Fruit fly (Drosophila melanogaster) whole organism, embryonic: ENCODE measurements around the gene CG43078.
A peak's percentile ranks its signal among the peaks of the same experiment; 100 is the strongest.

Experiments
- ATbp ChIP-seq: fragments of 200-800 bp; sonication (Bioruptor generic); optimal IDR thresholded peaks from 2 replicates; lab custom pipeline; 2017; ENCODE audit warnings: missing biosample characterization, mild to moderate bottlenecking, missing genetic modification characterization, missing genetic modification reagents
- Adf1 ChIP-seq: fragments of 200-800 bp; sonication (Bioruptor generic); IDR thresholded peaks from 2 replicates; pipeline ENCODE4 v1.3.6; 2022; ENCODE audit warnings: missing biosample characterization, missing genetic modification characterization
- Aef1 ChIP-seq: fragments of 200-800 bp; sonication (Bioruptor generic); IDR thresholded peaks from 3 replicates; pipeline ENCODE4 v1.3.6; 2022; ENCODE audit warnings: missing biosample characterization, missing genetic modification characterization
- CG11093 ChIP-seq: fragments of 200-800 bp; sonication (Bioruptor generic); IDR thresholded peaks from 3 replicates; pipeline ENCODE4 v1.3.6; 2022; ENCODE audit warnings: missing biosample characterization, missing genetic modification characterization
- CG11504 ChIP-seq: fragments of 200-800 bp; sonication (Bioruptor generic); optimal IDR thresholded peaks from 3 replicates; lab custom pipeline; 2019; ENCODE audit warnings: missing biosample characterization, mild to moderate bottlenecking, missing genetic modification characterization, moderate library complexity
- CG12236 ChIP-seq: fragments of 200-800 bp; sonication (Bioruptor generic); optimal IDR thresholded peaks from 2 replicates; lab custom pipeline; 2016; ENCODE audit warnings: missing biosample characterization, missing genetic modification characterization
- CG14441 ChIP-seq: fragments of 200-800 bp; sonication (Bioruptor generic); IDR thresholded peaks from 2 replicates; pipeline ENCODE4 v1.3.6; 2022; ENCODE audit warnings: missing biosample characterization, missing genetic modification characterization
- CG15073 ChIP-seq: fragments of 200-800 bp; sonication (Bioruptor generic); optimal IDR thresholded peaks from 2 replicates; lab custom pipeline; 2016; ENCODE audit warnings: missing biosample characterization, missing genetic modification characterization
- CG1603 ChIP-seq: fragments of 200-800 bp; sonication (Bioruptor generic); optimal IDR thresholded peaks from 2 replicates; lab custom pipeline; 2019; ENCODE audit warnings: missing biosample characterization, mild to moderate bottlenecking, missing genetic modification characterization, moderate library complexity
- CG18599 ChIP-seq: fragments of 200-800 bp; sonication (Bioruptor generic); optimal IDR thresholded peaks from 3 replicates; lab custom pipeline; 2017; ENCODE audit warnings: missing biosample characterization, missing genetic modification characterization, mild to moderate bottlenecking, moderate library complexity, missing genetic modification reagents
- CG2889 ChIP-seq: fragments of 200-800 bp; sonication (Bioruptor generic); IDR thresholded peaks from 3 replicates; pipeline ENCODE4 v1.3.6; 2022; ENCODE audit warnings: missing biosample characterization, missing genetic modification characterization
- CG31224 ChIP-seq: fragments of 200-800 bp; sonication (Bioruptor generic); IDR thresholded peaks from 2 replicates; pipeline ENCODE4 v1.3.6; 2022; ENCODE audit warnings: missing biosample characterization, missing genetic modification characterization
- CG4707 ChIP-seq: fragments of 200-800 bp; sonication (Bioruptor generic); optimal IDR thresholded peaks from 2 replicates; lab custom pipeline; 2018; ENCODE audit warnings: missing biosample characterization, mild to moderate bottlenecking, missing genetic modification characterization, moderate library complexity
- CG4820 ChIP-seq: fragments of 200-800 bp; sonication (Bioruptor generic); optimal IDR thresholded peaks from 3 replicates; lab custom pipeline; 2016; ENCODE audit warnings: missing biosample characterization, missing genetic modification characterization
- CG4854 ChIP-seq: fragments of 200-800 bp; sonication (Bioruptor generic); optimal IDR thresholded peaks from 2 replicates; lab custom pipeline; 2016; ENCODE audit warnings: missing biosample characterization, missing genetic modification characterization, inconsistent platforms
- CG5953 ChIP-seq: fragments of 200-800 bp; sonication (Bioruptor generic); IDR thresholded peaks from 2 replicates; pipeline ENCODE4 v1.3.6; 2022; ENCODE audit warnings: missing biosample characterization, missing genetic modification characterization
- CG6683 ChIP-seq: fragments of 200-800 bp; sonication (Bioruptor generic); optimal IDR thresholded peaks from 2 replicates; lab custom pipeline; 2017; ENCODE audit warnings: missing biosample characterization, mild to moderate bottlenecking, missing genetic modification characterization, missing genetic modification reagents
- CG6813 ChIP-seq: fragments of 200-800 bp; sonication (Bioruptor generic); optimal IDR thresholded peaks from 2 replicates; lab custom pipeline; 2017; ENCODE audit warnings: missing biosample characterization, missing genetic modification characterization, mild to moderate bottlenecking, moderate library complexity, missing genetic modification reagents
- Chrac-16 ChIP-seq: fragments of 200-800 bp; sonication (Bioruptor generic); optimal IDR thresholded peaks from 3 replicates; lab custom pipeline; 2016; ENCODE audit warnings: missing biosample characterization, missing genetic modification characterization
- Dip2 ChIP-seq: fragments of 200-800 bp; sonication (Bioruptor generic); IDR thresholded peaks from 2 replicates; pipeline ENCODE4 v1.3.6; 2022; ENCODE audit warnings: missing biosample characterization, missing genetic modification characterization
- Dip3 ChIP-seq: fragments of 200-800 bp; sonication (Bioruptor generic); optimal IDR thresholded peaks from 3 replicates; lab custom pipeline; 2016; ENCODE audit warnings: missing biosample characterization, missing genetic modification characterization
- Fer3 ChIP-seq: fragments of 200-800 bp; sonication (Bioruptor generic); optimal IDR thresholded peaks from 2 replicates; lab custom pipeline; 2018; ENCODE audit warnings: missing biosample characterization, mild to moderate bottlenecking, missing genetic modification characterization, moderate library complexity
- Gsc ChIP-seq: fragments of 200-800 bp; sonication (Bioruptor generic); IDR thresholded peaks from 2 replicates; pipeline ENCODE4 v1.3.6; 2022; ENCODE audit warnings: missing biosample characterization, missing genetic modification characterization
- Hmr ChIP-seq: fragments of 200-800 bp; sonication (Bioruptor generic); optimal IDR thresholded peaks from 3 replicates; lab custom pipeline; 2017; ENCODE audit warnings: mild to moderate bottlenecking, missing biosample characterization, missing genetic modification reagents, missing genetic modification characterization
- Poxn ChIP-seq: fragments of 200-800 bp; sonication (Bioruptor generic); IDR thresholded peaks from 2 replicates; pipeline ENCODE4 v1.3.6; 2022; ENCODE audit warnings: missing biosample characterization, missing genetic modification characterization
- Rfx ChIP-seq: fragments of 200-800 bp; sonication (Bioruptor generic); IDR thresholded peaks from 2 replicates; pipeline ENCODE4 v1.3.6; 2022; ENCODE audit warnings: missing biosample characterization, missing genetic modification characterization
- Sox100B ChIP-seq: fragments of 200-800 bp; sonication (Bioruptor generic); optimal IDR thresholded peaks from 3 replicates; lab custom pipeline; 2018; ENCODE audit warnings: missing biosample characterization, mild to moderate bottlenecking, missing genetic modification characterization
- Ssrp ChIP-seq: fragments of 200-800 bp; sonication (Bioruptor generic); optimal IDR thresholded peaks from 2 replicates; lab custom pipeline; 2018; ENCODE audit warnings: missing biosample characterization, mild to moderate bottlenecking, missing genetic modification characterization, moderate library complexity
- Taf1 ChIP-seq: fragments of 200-800 bp; sonication (Bioruptor generic); IDR thresholded peaks from 2 replicates; pipeline ENCODE4 v1.3.6; 2022; ENCODE audit warnings: missing biosample characterization, missing genetic modification characterization
- ab ChIP-seq: fragments of 200-800 bp; sonication (Bioruptor generic); optimal IDR thresholded peaks from 2 replicates; lab custom pipeline; 2016; ENCODE audit warnings: missing biosample characterization, missing genetic modification characterization
- ato ChIP-seq: fragments of 200-800 bp; sonication (Bioruptor generic); IDR thresholded peaks from 2 replicates; pipeline ENCODE4 v1.3.6; 2022; ENCODE audit warnings: missing biosample characterization, missing genetic modification characterization; ENCODE audit not compliant: partially characterized antibody
- cg ChIP-seq: fragments of 200-800 bp; sonication (Bioruptor generic); optimal IDR thresholded peaks from 3 replicates; lab custom pipeline; 2019; ENCODE audit warnings: missing biosample characterization, mild to moderate bottlenecking, missing genetic modification characterization, moderate library complexity
- chinmo ChIP-seq: fragments of 200-800 bp; sonication (Bioruptor generic); IDR thresholded peaks from 4 replicates; pipeline ENCODE4 v1.3.6; 2022; ENCODE audit warnings: missing biosample characterization, missing genetic modification characterization; ENCODE audit not compliant: partially characterized antibody
- croc ChIP-seq: fragments of 200-800 bp; sonication (Bioruptor generic); conservative IDR thresholded peaks from 3 replicates; pipeline ENCODE4 v1.3.6; 2022; ENCODE audit warnings: missing biosample characterization, missing genetic modification characterization
- ems ChIP-seq: fragments of 200-800 bp; sonication (Bioruptor generic); optimal IDR thresholded peaks from 3 replicates; lab custom pipeline; 2016; ENCODE audit warnings: missing biosample characterization, missing genetic modification characterization
- fd3F ChIP-seq: fragments of 200-800 bp; sonication (Bioruptor generic); optimal IDR thresholded peaks from 2 replicates; lab custom pipeline; 2018; ENCODE audit warnings: missing biosample characterization, mild to moderate bottlenecking, missing genetic modification characterization, moderate library complexity
- ftz-f1 ChIP-seq: fragments of 200-800 bp; sonication (Bioruptor generic); optimal IDR thresholded peaks from 2 replicates; lab custom pipeline; 2016; ENCODE audit warnings: missing biosample characterization, missing genetic modification characterization
- gem ChIP-seq: fragments of 200-800 bp; sonication (Bioruptor generic); optimal IDR thresholded peaks from 2 replicates; lab custom pipeline; 2019; ENCODE audit warnings: missing biosample characterization, mild to moderate bottlenecking, missing genetic modification characterization, moderate library complexity
- grau ChIP-seq: fragments of 200-800 bp; optimal IDR thresholded peaks from 3 replicates; lab custom pipeline; 2019; ENCODE audit warnings: missing biosample characterization, mild to moderate bottlenecking, missing genetic modification characterization, moderate library complexity
- gro ChIP-seq: fragments of 200-800 bp; sonication (Bioruptor generic); optimal IDR thresholded peaks from 2 replicates; lab custom pipeline; 2016; ENCODE audit warnings: missing biosample characterization, missing genetic modification characterization
- gt ChIP-seq: fragments of 200-800 bp; sonication (Bioruptor generic); IDR thresholded peaks from 2 replicates; pipeline ENCODE4 v1.3.6; 2022; ENCODE audit warnings: missing biosample characterization, missing genetic modification characterization
- lmd ChIP-seq: fragments of 200-800 bp; sonication (Bioruptor generic); IDR thresholded peaks from 2 replicates; pipeline ENCODE4 v1.3.6; 2022; ENCODE audit warnings: missing biosample characterization, missing genetic modification characterization
- lola ChIP-seq, 3 experiments: fragments of >200 bp in 2 of 3; fragments of 200-800 bp in 1 of 3; sonication (Bioruptor generic) in 1 of 3; optimal IDR thresholded peaks; 2 replicates each; lab custom pipeline; 2017 to 2019; ENCODE audit warnings: missing biosample characterization in 3 of 3, missing genetic modification characterization in 3 of 3, mild to moderate bottlenecking in 1 of 3, moderate library complexity in 1 of 3
- peb ChIP-seq: fragments of 200-800 bp; sonication (Bioruptor generic); IDR thresholded peaks from 2 replicates; pipeline ENCODE4 v1.3.6; 2022; ENCODE audit warnings: missing biosample characterization, missing genetic modification characterization
- ranshi ChIP-seq: fragments of 200-800 bp; sonication (Bioruptor generic); IDR thresholded peaks from 2 replicates; pipeline ENCODE4 v1.3.6; 2022; ENCODE audit warnings: missing biosample characterization, missing genetic modification characterization
- salm ChIP-seq: fragments of 200-800 bp; sonication (Bioruptor generic); optimal IDR thresholded peaks from 2 replicates; lab custom pipeline; 2018; ENCODE audit warnings: missing biosample characterization, mild to moderate bottlenecking, missing genetic modification characterization
- seq ChIP-seq: fragments of 200-800 bp; sonication (Bioruptor generic); IDR thresholded peaks from 2 replicates; pipeline ENCODE4 v1.3.6; 2022; ENCODE audit warnings: missing biosample characterization, missing genetic modification characterization
- tin ChIP-seq: fragments of 200-800 bp; sonication (Bioruptor generic); optimal IDR thresholded peaks from 3 replicates; lab custom pipeline; 2016; ENCODE audit warnings: missing biosample characterization, missing genetic modification characterization
- tna ChIP-seq: fragments of 200-800 bp; sonication (Bioruptor generic); IDR thresholded peaks from 2 replicates; pipeline ENCODE4 v1.3.6; 2022; ENCODE audit warnings: missing biosample characterization, missing genetic modification characterization; ENCODE audit not compliant: partially characterized antibody

The CG43078 gene

DNA sequence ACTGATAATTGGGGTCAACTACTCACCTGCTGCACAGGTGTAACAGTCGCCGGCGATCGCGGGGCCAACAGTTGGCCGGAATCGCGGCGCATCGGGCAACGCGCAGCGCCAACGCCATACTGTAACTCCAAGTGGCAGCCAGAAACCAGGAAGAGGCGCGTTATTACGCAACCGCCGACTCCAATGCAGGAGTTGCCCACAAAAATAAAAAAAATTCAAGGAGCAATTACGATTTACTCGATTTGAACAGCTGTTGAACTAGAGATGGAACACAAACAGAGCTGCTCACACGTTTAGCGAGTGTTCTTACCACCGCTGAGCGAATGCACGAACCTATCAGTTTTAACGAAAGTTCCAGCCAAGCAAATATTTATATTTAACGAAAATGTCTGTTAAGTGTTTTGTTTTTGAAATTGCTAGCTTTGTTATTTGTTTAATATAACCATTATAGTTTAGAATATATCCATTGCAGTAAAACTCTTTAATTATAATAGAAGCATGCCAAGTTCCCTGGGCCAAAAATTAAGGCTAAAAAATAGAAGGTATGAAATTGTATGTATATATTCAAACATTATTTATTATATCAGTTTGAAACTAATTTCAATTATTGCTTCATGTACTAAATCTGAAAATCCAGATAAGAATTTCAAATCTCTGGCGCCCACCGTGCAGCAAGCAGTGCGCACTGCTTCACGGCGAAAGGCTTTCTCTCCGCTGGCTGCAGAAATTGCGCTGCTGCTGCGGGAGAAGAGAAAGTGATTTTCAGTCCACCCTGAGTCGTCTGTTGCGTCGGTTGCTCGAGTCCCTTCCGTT, 27.5 kb downstream of the CG43078 start, which contains the start of the genes CG5989 and CG6282 (continued):
- TF ChIP-seq CG15073 (GFP tag; lab: Kevin White, UChicago) (no peak), CG6683 (GFP tag; lab: Kevin White, UChicago) (peak; percentile 13), grau (tag; lab: Kevin White, UChicago) (peak; percentile 49), Dip2 (GFP tag; lab: Robert Waterston, UW) (no peak), CG4854 (GFP tag; lab: Kevin White, UChicago) (no peak), Aef1 (GFP tag; lab: Robert Waterston, UW) (no peak), CG2889 (GFP tag; lab: Robert Waterston, UW) (peak; percentile 49; the same call in 2 of the 3 replicates), croc (no peak), Hmr (GFP tag; lab: Kevin White, UChicago) (peak; percentile 57), ranshi (peak; percentile 58), cg (GFP tag; lab: Kevin White, UChicago) (no peak), Ssrp (tag; lab: Kevin White, UChicago) (peak; percentile 24), lmd (no peak), Chrac-16 (GFP tag; lab: Kevin White, UChicago) (no peak), gem (tag; lab: Kevin White, UChicago) (peak; percentile 72), ATbp (GFP tag; lab: Kevin White, UChicago) (peak; percentile 56), Sox100B (GFP tag; lab: Kevin White, UChicago) (no peak), Gsc (GFP tag; lab: Robert Waterston, UW) (no peak), seq (peak; percentile 33; the same call in 1 of the 2 replicates), CG4707 (GFP tag; lab: Kevin White, UChicago) (peak; percentile 96), ems (peak; percentile 65), Adf1 (0 out of 2 replicates have a peak, but pooled peaks have one; percentile 39), peb (GFP tag; lab: Robert Waterston, UW) (no peak), CG12236 (no peak), CG14441 (no peak), CG31224 (no peak), gt (no peak), salm (tag; lab: Kevin White, UChicago) (no peak), Rfx (GFP tag; lab: Robert Waterston, UW) (peak; percentile 53), CG11504 (tag; lab: Kevin White, UChicago) (peak; percentile 61), chinmo (GFP tag; lab: Robert Waterston, UW) (0 out of 4 replicates have a peak, but pooled peaks have one; percentile 37), tin (GFP tag; lab: Kevin White, UChicago) (no peak), Poxn (GFP tag; lab: Robert Waterston, UW) (0 out of 2 replicates have a peak, but pooled peaks have one; percentile 31), fd3F (GFP tag; lab: Kevin White, UChicago) (peak; percentile 19), ftz-f1 (GFP tag; lab: Kevin White, UChicago) (peak; percentile 18), Taf1 (GFP tag; lab: Robert Waterston, UW) (no peak), gro (no peak), Fer3 (tag; lab: Kevin White, UChicago) (no peak), lola (GFP tag; optimal IDR thresholded peaks at IDR 0.05; lab: Kevin White, UChicago) (peak in 1 of 3 experiments; percentile 25), Dip3 (GFP tag; lab: Kevin White, UChicago) (peak; percentile 32), CG11093 (GFP tag; lab: Robert Waterston, UW) (no peak), CG5953 (GFP tag; lab: Robert Waterston, UW) (peak; percentile 34; the same call in 1 of the 2 replicates), tna (GFP tag; lab: Robert Waterston, UW) (no peak), CG18599 (GFP tag; lab: Kevin White, UChicago) (peak; percentile 25), CG1603 (tag; lab: Kevin White, UChicago) (peak; percentile 59), CG4820 (GFP tag; lab: Kevin White, UChicago) (no peak), CG6813 (GFP tag; lab: Kevin White, UChicago) (no peak), ab (GFP tag; lab: Kevin White, UChicago) (no peak), ato (0 out of 2 replicates have a peak, but pooled peaks have one; percentile 32)
